Worm (Caenorhabditis elegans) whole organism, mixed stage, embryonic: Measurements from ENCODE around the gene fipr-16.
A peak's percentile ranks its signal among the peaks of the same experiment; 100 is the strongest.

Source experiments
- M03D4.4 ChIP-seq: sonication (generic microtip); optimal IDR thresholded peaks from 2 replicates; lab custom pipeline; 2017; ENCODE audit warnings: mild to moderate bottlenecking, missing genetic modification characterization, missing compliant biosample characterization
- bed-3 ChIP-seq: fragments of 200-800 bp; sonication (Bioruptor generic); optimal IDR thresholded peaks from 3 replicates; lab custom pipeline; 2018; ENCODE audit warnings: mild to moderate bottlenecking, missing genetic modification characterization, moderate library complexity, missing compliant biosample characterization
- blmp-1 ChIP-seq: fragments of 150-350 bp; optimal IDR thresholded peaks from 2 replicates; lab custom pipeline; 2014; ENCODE audit warnings: missing biosample characterization, missing genetic modification characterization
- ceh-39 ChIP-seq: fragments of 150-350 bp; optimal IDR thresholded peaks from 2 replicates; lab custom pipeline; 2014; ENCODE audit warnings: missing biosample characterization, missing genetic modification characterization
- ceh-43 ChIP-seq: fragments of 200-800 bp; sonication (Bioruptor generic); optimal IDR thresholded peaks from 2 replicates; lab custom pipeline; 2018; ENCODE audit warnings: mild to moderate bottlenecking, missing genetic modification characterization, moderate library complexity, missing compliant biosample characterization
- ceh-83 ChIP-seq: fragments of 200-800 bp; sonication (Bioruptor generic); optimal IDR thresholded peaks from 2 replicates; lab custom pipeline; 2018; ENCODE audit warnings: mild to moderate bottlenecking, missing genetic modification characterization, missing compliant biosample characterization
- ces-1 ChIP-seq: fragments of 150-350 bp; optimal IDR thresholded peaks from 2 replicates; lab custom pipeline; 2014; ENCODE audit warnings: missing biosample characterization, missing genetic modification reagents, missing genetic modification characterization
- cnd-1 ChIP-seq: fragments of 200-800 bp; sonication (Bioruptor generic); optimal IDR thresholded peaks from 2 replicates; lab custom pipeline; 2018; ENCODE audit warnings: mild to moderate bottlenecking, missing genetic modification characterization, missing compliant biosample characterization
- drap-1 ChIP-seq: fragments of 200-800 bp; sonication (Bioruptor generic); optimal IDR thresholded peaks from 3 replicates; lab custom pipeline; 2018; ENCODE audit warnings: mild to moderate bottlenecking, missing genetic modification characterization, missing compliant biosample characterization
- elt-1 ChIP-seq: sonication (generic microtip); optimal IDR thresholded peaks from 2 replicates; lab custom pipeline; 2017; ENCODE audit warnings: missing genetic modification characterization, mild to moderate bottlenecking, missing compliant biosample characterization, antibody characterized with exemption, moderate library complexity, borderline replicate concordance; ENCODE audit not compliant: insufficient read depth
- elt-3 ChIP-seq: fragments of 150-350 bp; optimal IDR thresholded peaks from 2 replicates; lab custom pipeline; 2014; ENCODE audit warnings: missing biosample characterization, missing genetic modification characterization
- flh-1 ChIP-seq: fragments of 200-800 bp; sonication (Bioruptor generic); optimal IDR thresholded peaks from 2 replicates; lab custom pipeline; 2018; ENCODE audit warnings: mild to moderate bottlenecking, missing genetic modification characterization, moderate library complexity, missing compliant biosample characterization
- ham-2 ChIP-seq: fragments of 200-800 bp; sonication (Bioruptor generic); optimal IDR thresholded peaks from 2 replicates; lab custom pipeline; 2018; ENCODE audit warnings: mild to moderate bottlenecking, missing genetic modification characterization, missing compliant biosample characterization
- hlh-1 ChIP-seq: fragments of 150-350 bp; optimal IDR thresholded peaks from 2 replicates; lab custom pipeline; 2014; ENCODE audit warnings: missing biosample characterization, missing genetic modification reagents, missing genetic modification characterization
- lin-13 ChIP-seq: fragments of 150-350 bp; optimal IDR thresholded peaks from 2 replicates; lab custom pipeline; 2014; ENCODE audit warnings: missing biosample characterization, missing genetic modification characterization
- lsy-2 ChIP-seq: fragments of 150-350 bp; optimal IDR thresholded peaks from 2 replicates; lab custom pipeline; 2014; ENCODE audit warnings: missing biosample characterization, missing genetic modification characterization
- mab-5 ChIP-seq: fragments of 150-350 bp; optimal IDR thresholded peaks from 2 replicates; lab custom pipeline; 2014; ENCODE audit warnings: missing biosample characterization, missing genetic modification characterization
- mep-1 ChIP-seq: fragments of 150-350 bp; optimal IDR thresholded peaks from 2 replicates; lab custom pipeline; 2017; ENCODE audit warnings: missing biosample characterization, missing genetic modification reagents, missing genetic modification characterization, inconsistent platforms
- mls-2 ChIP-seq: sonication (generic microtip); optimal IDR thresholded peaks from 2 replicates; lab custom pipeline; 2016; ENCODE audit warnings: mild to moderate bottlenecking, missing genetic modification characterization, moderate library complexity, missing compliant biosample characterization
- nhr-12 ChIP-seq: fragments of 150-350 bp; optimal IDR thresholded peaks from 2 replicates; lab custom pipeline; 2014; ENCODE audit warnings: missing biosample characterization, missing genetic modification characterization
- nhr-2 ChIP-seq: fragments of 150-350 bp; optimal IDR thresholded peaks from 2 replicates; lab custom pipeline; 2014; ENCODE audit warnings: missing biosample characterization, missing genetic modification characterization
- nhr-237 ChIP-seq: fragments of 150-350 bp; optimal IDR thresholded peaks from 2 replicates; lab custom pipeline; 2014; ENCODE audit warnings: missing biosample characterization, missing genetic modification characterization
- nhr-28 ChIP-seq: fragments of 150-350 bp; optimal IDR thresholded peaks from 2 replicates; lab custom pipeline; 2014; ENCODE audit warnings: missing biosample characterization, missing genetic modification characterization
- sem-2 ChIP-seq: fragments of 200-800 bp; sonication (Bioruptor generic); optimal IDR thresholded peaks from 2 replicates; lab custom pipeline; 2018; ENCODE audit warnings: mild to moderate bottlenecking, missing genetic modification characterization, missing compliant biosample characterization
- snpc-4 ChIP-seq: fragments of 150-350 bp; optimal IDR thresholded peaks from 2 replicates; lab custom pipeline; 2014; ENCODE audit warnings: missing biosample characterization, missing genetic modification characterization
- sptf-1 ChIP-seq: sonication (generic microtip); optimal IDR thresholded peaks from 2 replicates; lab custom pipeline; 2017; ENCODE audit warnings: mild to moderate bottlenecking, missing genetic modification characterization, moderate library complexity, missing compliant biosample characterization
- tbx-8 ChIP-seq: fragments of 200-800 bp; sonication (Bioruptor generic); optimal IDR thresholded peaks from 2 replicates; lab custom pipeline; 2018; ENCODE audit warnings: mild to moderate bottlenecking, missing genetic modification characterization, moderate library complexity, missing compliant biosample characterization
- unc-120 ChIP-seq: sonication (generic microtip); optimal IDR thresholded peaks from 2 replicates; lab custom pipeline; 2017; ENCODE audit warnings: missing genetic modification characterization, missing compliant biosample characterization; ENCODE audit not compliant: poor library complexity, severe bottlenecking
- unc-39 ChIP-seq: fragments of 150-350 bp; optimal IDR thresholded peaks from 2 replicates; lab custom pipeline; 2014; ENCODE audit warnings: missing biosample characterization, missing genetic modification characterization
- unc-62 ChIP-seq: fragments of 150-350 bp; optimal IDR thresholded peaks from 2 replicates; lab custom pipeline; 2014; ENCODE audit warnings: missing biosample characterization, missing genetic modification reagents, missing genetic modification characterization
- zip-8 ChIP-seq: fragments of 150-350 bp; optimal IDR thresholded peaks from 2 replicates; lab custom pipeline; 2014; ENCODE audit warnings: missing biosample characterization, missing genetic modification characterization
- ztf-11 ChIP-seq: fragments of 150-350 bp; optimal IDR thresholded peaks from 2 replicates; lab custom pipeline; 2014; ENCODE audit warnings: missing biosample characterization, missing genetic modification characterization

The fipr-16 gene

DNA sequence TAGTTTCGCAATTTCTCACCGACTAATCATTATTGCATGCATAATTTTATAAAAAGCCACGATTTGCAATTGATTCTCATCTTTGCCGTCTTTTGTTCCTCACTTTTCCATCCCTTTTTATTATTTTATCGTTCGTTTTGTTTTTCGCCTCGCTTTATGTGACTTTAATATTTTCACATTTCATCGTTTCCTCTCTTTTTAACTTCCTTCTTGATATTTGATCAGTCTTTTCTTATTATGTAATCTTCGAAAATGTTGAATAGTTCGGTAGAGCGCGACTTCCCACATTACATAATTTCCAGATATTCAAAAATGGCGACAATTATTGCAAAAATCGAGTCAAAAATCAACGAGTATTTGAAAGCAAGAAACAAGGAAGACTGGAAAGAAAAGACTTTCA, 14.8 kb upstream of the fipr-16 start, which contains the start of gene C06E1.1:
Gene C06E1.1 (plus strand): TSS at position 301 of the 400 bp plus-strand sequence.
- TF ChIP-seq unc-120 (tag; lab: Kevin White, UChicago) (no peak), ham-2 (GFP tag; lab: Kevin White, UChicago) (no peak), nhr-12 (tag; lab: Kevin White, UChicago) (no peak), nhr-237 (tag; lab: Kevin White, UChicago) (no peak), snpc-4 (tag; lab: Kevin White, UChicago) (no peak), elt-3 (tag; lab: Kevin White, UChicago) (no peak), sptf-1 (tag; lab: Kevin White, UChicago) (no peak), ztf-11 (tag; lab: Kevin White, UChicago) (no peak), ceh-39 (tag; lab: Kevin White, UChicago) (no peak), mep-1 (no peak), tbx-8 (GFP tag; lab: Kevin White, UChicago) (no peak)
- TF ChIP-seq, all 35 proteins: peak for 0

DNA sequence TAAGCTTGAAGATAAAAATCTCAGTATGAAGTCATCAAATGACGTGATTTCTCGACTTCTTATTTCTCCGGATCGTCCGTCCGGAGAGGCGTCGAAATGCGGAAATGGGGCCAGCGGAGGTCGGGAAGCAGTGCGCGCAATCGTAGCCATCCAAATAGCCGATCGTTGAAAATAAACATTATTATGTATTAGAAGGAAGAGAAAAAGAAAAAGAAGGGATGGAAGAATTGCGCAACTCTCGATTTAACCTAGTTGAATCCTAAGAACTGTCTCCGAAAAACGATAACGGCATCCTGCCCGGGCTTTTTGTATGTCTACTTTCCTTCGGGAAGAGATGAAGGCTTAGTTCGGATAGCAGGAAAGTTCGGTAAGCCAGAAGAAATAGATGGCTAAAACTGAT, 11.4 kb upstream of the fipr-16 start:
- TF ChIP-seq elt-1 (tag; lab: Kevin White, UChicago) (no peak), ces-1 (GFP tag; lab: Kevin White, UChicago) (no peak), ztf-11 (tag; lab: Kevin White, UChicago) (no peak), lsy-2 (tag; lab: Kevin White, UChicago) (no peak), sem-2 (GFP tag; lab: Kevin White, UChicago) (no peak), drap-1 (GFP tag; lab: Kevin White, UChicago) (no peak), nhr-237 (tag; lab: Kevin White, UChicago) (no peak), blmp-1 (peak; percentile 56), M03D4.4 (tag; lab: Kevin White, UChicago) (no peak), bed-3 (GFP tag; lab: Kevin White, UChicago) (no peak), zip-8 (tag; lab: Kevin White, UChicago) (peak; percentile 33), hlh-1 (tag; lab: Kevin White, UChicago) (no peak), ham-2 (GFP tag; lab: Kevin White, UChicago) (peak; percentile 95), mls-2 (tag; lab: Kevin White, UChicago) (no peak), tbx-8 (GFP tag; lab: Kevin White, UChicago) (no peak)

DNA sequence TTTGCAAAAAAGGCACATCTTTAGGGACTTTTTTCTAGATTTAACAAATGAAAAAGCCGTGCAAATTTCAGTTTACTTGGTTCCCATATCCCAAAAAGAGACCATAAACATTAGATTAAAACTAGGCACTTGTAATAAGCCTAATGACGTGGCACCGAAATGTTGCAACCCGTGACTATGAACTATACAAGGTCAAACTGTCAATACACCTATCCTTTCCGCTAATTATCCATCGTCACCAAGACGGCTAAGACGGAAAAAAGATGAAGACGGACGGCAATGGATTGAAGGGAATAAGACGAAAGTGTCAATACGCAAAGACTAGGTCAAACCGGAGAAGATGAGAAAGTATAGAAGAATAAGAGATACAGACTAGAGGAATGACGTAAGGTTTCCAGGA, 8.2 kb upstream of the fipr-16 start:
- TF ChIP-seq ceh-39 (tag; lab: Kevin White, UChicago) = no peak
- TF ChIP-seq tbx-8 (GFP tag; lab: Kevin White, UChicago) = no peak
- TF ChIP-seq ham-2 (GFP tag; lab: Kevin White, UChicago) = peak; percentile 88

DNA sequence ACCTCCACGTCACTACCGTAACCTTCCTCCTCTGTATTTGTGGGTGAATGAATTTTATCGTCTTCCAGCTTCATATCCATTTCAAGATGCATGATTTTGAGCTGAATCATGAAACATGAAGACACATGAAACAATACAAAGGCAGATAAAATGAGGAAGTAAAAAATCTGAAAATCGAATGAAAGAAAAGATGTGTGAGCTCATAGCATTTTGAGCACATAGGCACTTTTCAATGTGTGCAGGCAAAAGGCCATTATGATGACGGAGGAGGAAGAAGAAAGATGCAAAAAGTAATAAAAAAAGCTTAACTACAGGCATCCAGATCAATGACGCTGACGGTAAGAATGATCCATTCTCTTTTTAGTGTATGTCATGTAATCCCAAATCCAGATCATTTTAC, 7.0 kb upstream of the fipr-16 start, which contains the start of gene ztf-30:
Gene ztf-30 (minus strand): TSS at position 101 of the 400 bp plus-strand sequence.
- TF ChIP-seq cnd-1 (no peak), nhr-2 (no peak), nhr-12 (tag; lab: Kevin White, UChicago) (no peak), ztf-11 (tag; lab: Kevin White, UChicago) (no peak), elt-3 (tag; lab: Kevin White, UChicago) (no peak), flh-1 (no peak), blmp-1 (no peak), mab-5 (tag; lab: Kevin White, UChicago) (no peak), sem-2 (GFP tag; lab: Kevin White, UChicago) (no peak), nhr-28 (tag; lab: Kevin White, UChicago) (no peak), unc-62 (GFP tag; lab: Kevin White, UChicago) (no peak)

DNA sequence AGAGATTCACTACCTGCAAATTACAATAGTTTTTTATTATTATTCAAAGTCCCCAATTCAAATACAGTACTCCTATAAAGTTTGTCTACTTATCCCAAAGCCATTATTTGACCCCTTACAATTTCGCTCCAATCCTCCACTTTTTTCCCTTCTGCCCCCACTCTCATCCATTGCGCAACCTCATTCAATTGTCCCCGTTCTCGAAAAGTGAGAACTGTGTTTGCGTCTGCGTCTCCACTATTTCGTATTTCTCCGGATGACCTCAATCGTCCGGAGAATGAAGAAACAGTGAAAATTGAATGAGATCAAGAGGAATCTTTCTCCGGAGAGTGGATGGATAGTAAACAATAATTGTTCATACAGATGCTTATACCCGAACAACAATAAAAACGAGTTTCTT, 5.9 kb upstream of the fipr-16 start:
- TF ChIP-seq lsy-2 (tag; lab: Kevin White, UChicago) (no peak), drap-1 (GFP tag; lab: Kevin White, UChicago) (no peak), ces-1 (GFP tag; lab: Kevin White, UChicago) (peak; percentile 27), cnd-1 (no peak), blmp-1 (peak; percentile 73), zip-8 (tag; lab: Kevin White, UChicago) (peak; percentile 70), ztf-11 (tag; lab: Kevin White, UChicago) (no peak), unc-62 (GFP tag; lab: Kevin White, UChicago) (no peak), ceh-43 (no peak), unc-39 (no peak), tbx-8 (GFP tag; lab: Kevin White, UChicago) (no peak), lin-13 (tag; lab: Kevin White, UChicago) (no peak), ceh-83 (no peak), mep-1 (no peak), hlh-1 (tag; lab: Kevin White, UChicago) (no peak), ham-2 (GFP tag; lab: Kevin White, UChicago) (peak; percentile 73)
